Worm (Caenorhabditis elegans) whole organism, L4 larva: ENCODE measurements around the gene srxa-15.

Experiments
- D1046.2 ChIP-seq: fragments of 200-800 bp; sonication (Bioruptor generic); IDR thresholded peaks from 2 replicates; pipeline ENCODE4 v1.3.6; 2022; ENCODE audit warnings: missing genetic modification characterization, missing compliant biosample characterization
- F26F4.8 ChIP-seq: fragments of 200-800 bp; sonication (Bioruptor generic); conservative IDR thresholded peaks from 2 replicates; pipeline ENCODE4 v1.3.6; 2022; ENCODE audit warnings: missing genetic modification characterization, missing compliant biosample characterization
- F44E2.7 ChIP-seq: fragments of 200-800 bp; sonication (Bioruptor generic); IDR thresholded peaks from 2 replicates; pipeline ENCODE4 v2.1.2; 2022; ENCODE audit warnings: missing genetic modification characterization, missing compliant biosample characterization
- F49E8.2 ChIP-seq: sonication (generic microtip); optimal IDR thresholded peaks from 2 replicates; lab custom pipeline; 2016; ENCODE audit warnings: missing compliant biosample characterization, mild to moderate bottlenecking, missing genetic modification characterization, borderline replicate concordance
- R02D3.7 ChIP-seq: fragments of 150-350 bp; sonication (generic microtip); optimal IDR thresholded peaks from 3 replicates; lab custom pipeline; 2014; ENCODE audit warnings: missing biosample characterization, missing genetic modification characterization
- Y5F2A.4 ChIP-seq: fragments of 200-800 bp; sonication (Bioruptor generic); optimal IDR thresholded peaks from 2 replicates; lab custom pipeline; 2018; ENCODE audit warnings: mild to moderate bottlenecking, missing genetic modification characterization, missing compliant biosample characterization
- Y75B8A.6 ChIP-seq: fragments of 200-800 bp; sonication (Bioruptor generic); IDR thresholded peaks from 2 replicates; pipeline ENCODE4 v1.3.6; 2022; ENCODE audit warnings: missing genetic modification reagents, missing genetic modification characterization, missing compliant biosample characterization
- aly-2 ChIP-seq: sonication (generic microtip); optimal IDR thresholded peaks from 2 replicates; lab custom pipeline; 2018; ENCODE audit warnings: missing biosample characterization, missing genetic modification characterization
- arid-1 ChIP-seq: fragments of 200-800 bp; sonication (Bioruptor generic); conservative IDR thresholded peaks from 2 replicates; pipeline ENCODE4 v1.3.6; 2022; ENCODE audit warnings: missing genetic modification reagents, missing genetic modification characterization, missing compliant biosample characterization
- ceh-28 ChIP-seq: fragments of 150-350 bp; optimal IDR thresholded peaks from 2 replicates; lab custom pipeline; 2014; ENCODE audit warnings: missing biosample characterization, missing genetic modification reagents, missing genetic modification characterization
- ceh-82 ChIP-seq: sonication (generic microtip); optimal IDR thresholded peaks from 2 replicates; lab custom pipeline; 2017; ENCODE audit warnings: missing biosample characterization, missing genetic modification characterization
- ctbp-1 ChIP-seq: fragments of 200-800 bp; sonication (Bioruptor generic); IDR thresholded peaks from 2 replicates; pipeline ENCODE4 v1.3.6; 2022; ENCODE audit warnings: missing genetic modification reagents, missing genetic modification characterization, missing compliant biosample characterization
- dmd-6 ChIP-seq: fragments of 200-800 bp; sonication (Bioruptor generic); IDR thresholded peaks from 2 replicates; pipeline ENCODE4 v1.3.6; 2022; ENCODE audit warnings: missing genetic modification reagents, missing genetic modification characterization, missing compliant biosample characterization
- dpl-1 ChIP-seq: fragments of 150-350 bp; optimal IDR thresholded peaks from 2 replicates; lab custom pipeline; 2014; ENCODE audit warnings: missing biosample characterization, missing genetic modification reagents, missing genetic modification characterization
- egl-43 ChIP-seq: fragments of 200-800 bp; sonication (Bioruptor generic); IDR thresholded peaks from 2 replicates; pipeline ENCODE4 v1.3.6; 2022; ENCODE audit warnings: missing genetic modification reagents, missing genetic modification characterization, missing compliant biosample characterization
- fkh-10 ChIP-seq: fragments of 150-350 bp; optimal IDR thresholded peaks from 2 replicates; lab custom pipeline; 2014; ENCODE audit warnings: missing biosample characterization, missing genetic modification reagents, missing genetic modification characterization
- gei-8 ChIP-seq: fragments of 200-800 bp; sonication (Bioruptor generic); optimal IDR thresholded peaks from 2 replicates; lab custom pipeline; 2018; ENCODE audit warnings: mild to moderate bottlenecking, missing genetic modification characterization, missing compliant biosample characterization
- hif-1 ChIP-seq, 2 experiments: sonication (generic microtip); optimal IDR thresholded peaks; 2 replicates each; lab custom pipeline; 2016 to 2017; ENCODE audit warnings: missing compliant biosample characterization in 2 of 2, missing genetic modification characterization in 2 of 2, missing genetic modification reagents in 2 of 2, missing genotype in 2 of 2, mild to moderate bottlenecking in 1 of 2
- hlh-30 ChIP-seq: sonication (generic microtip); optimal IDR thresholded peaks from 2 replicates; lab custom pipeline; 2017; ENCODE audit warnings: antibody characterized with exemption, mild to moderate bottlenecking, missing genetic modification characterization, missing compliant biosample characterization; ENCODE audit not compliant: insufficient read depth
- lin-29 ChIP-seq: fragments of 200-800 bp; sonication (Bioruptor generic); IDR thresholded peaks from 2 replicates; pipeline ENCODE4 v1.3.6; 2022; ENCODE audit warnings: missing genetic modification reagents, missing genetic modification characterization, missing compliant biosample characterization
- mdl-1 ChIP-seq, 2 experiments: fragments of 150-350 bp in 1 of 2; sonication (generic microtip) in 1 of 2; optimal IDR thresholded peaks; 2 replicates each; lab custom pipeline; 2014 to 2017; ENCODE audit warnings: missing biosample characterization in 2 of 2, missing genetic modification characterization in 2 of 2
- mes-2 ChIP-seq: sonication (generic microtip); optimal IDR thresholded peaks from 2 replicates; lab custom pipeline; 2016; ENCODE audit warnings: missing genotype, mild to moderate bottlenecking, missing genetic modification characterization, missing compliant biosample characterization; ENCODE audit not compliant: poor library complexity, severe bottlenecking
- nhr-102 ChIP-seq: sonication (generic microtip); optimal IDR thresholded peaks from 2 replicates; lab custom pipeline; 2016; ENCODE audit warnings: mild to moderate bottlenecking, missing genetic modification characterization, moderate library complexity, missing compliant biosample characterization
- nhr-28 ChIP-seq: fragments of 150-350 bp; optimal IDR thresholded peaks from 2 replicates; lab custom pipeline; 2014; ENCODE audit warnings: missing biosample characterization, missing genetic modification characterization
- nhr-6 ChIP-seq: fragments of 150-350 bp; optimal IDR thresholded peaks from 2 replicates; lab custom pipeline; 2014; ENCODE audit warnings: missing biosample characterization, missing genetic modification characterization
- nhr-76 ChIP-seq: fragments of 150-350 bp; optimal IDR thresholded peaks from 2 replicates; lab custom pipeline; 2014; ENCODE audit warnings: missing biosample characterization, missing genetic modification characterization
- nhr-77 ChIP-seq: fragments of 150-350 bp; optimal IDR thresholded peaks from 2 replicates; lab custom pipeline; 2014; ENCODE audit warnings: missing biosample characterization, missing genetic modification characterization
- pha-4 ChIP-seq, 2 experiments: fragments of 150-350 bp in 1 of 2; fragments of 200-800 bp in 1 of 2; sonication (Bioruptor generic) in 1 of 2; IDR thresholded peaks in 1 of 2; optimal IDR thresholded peaks in 1 of 2; 2 replicates each; pipeline versions ENCODE4 v1.3.6 to Lab custom; 2014 to 2022; ENCODE audit warnings: missing genetic modification characterization in 2 of 2, missing genetic modification reagents in 2 of 2, missing biosample characterization in 1 of 2, missing compliant biosample characterization in 1 of 2
- pqm-1 ChIP-seq: sonication (generic microtip); optimal IDR thresholded peaks from 2 replicates; lab custom pipeline; 2017; ENCODE audit warnings: missing biosample characterization, missing genetic modification characterization
- skn-1 ChIP-seq: fragments of 150-350 bp; optimal IDR thresholded peaks from 2 replicates; lab custom pipeline; 2014; ENCODE audit warnings: missing biosample characterization, missing genetic modification characterization
- spr-3 ChIP-seq: fragments of 200-800 bp; sonication (Bioruptor generic); optimal IDR thresholded peaks from 2 replicates; lab custom pipeline; 2018; ENCODE audit warnings: mild to moderate bottlenecking, missing genetic modification characterization, missing compliant biosample characterization
- unc-130 ChIP-seq: sonication (generic microtip); optimal IDR thresholded peaks from 2 replicates; lab custom pipeline; 2016; ENCODE audit warnings: missing genetic modification reagents, missing genetic modification characterization, missing compliant biosample characterization
- unc-62 ChIP-seq, 3 experiments: fragments of 150-350 bp in 1 of 3; sonication (generic microtip); optimal IDR thresholded peaks in 2 of 3; peaks in 1 of 3; 1 replicate in 1 of 3; 2 replicates in 2 of 3; lab custom pipeline; 2014 to 2017; ENCODE audit warnings: missing biosample characterization in 3 of 3, missing genetic modification characterization in 3 of 3, missing genetic modification reagents in 3 of 3, missing genotype in 1 of 3
- zfp-3 ChIP-seq: fragments of 200-800 bp; sonication (Bioruptor generic); conservative IDR thresholded peaks from 2 replicates; pipeline ENCODE4 v1.3.6; 2022; ENCODE audit warnings: missing genetic modification reagents, missing genetic modification characterization, missing compliant biosample characterization
- zip-2 ChIP-seq: fragments of 150-350 bp; optimal IDR thresholded peaks from 2 replicates; lab custom pipeline; 2014; ENCODE audit warnings: missing biosample characterization, missing genetic modification characterization

The srxa-15 gene

DNA sequence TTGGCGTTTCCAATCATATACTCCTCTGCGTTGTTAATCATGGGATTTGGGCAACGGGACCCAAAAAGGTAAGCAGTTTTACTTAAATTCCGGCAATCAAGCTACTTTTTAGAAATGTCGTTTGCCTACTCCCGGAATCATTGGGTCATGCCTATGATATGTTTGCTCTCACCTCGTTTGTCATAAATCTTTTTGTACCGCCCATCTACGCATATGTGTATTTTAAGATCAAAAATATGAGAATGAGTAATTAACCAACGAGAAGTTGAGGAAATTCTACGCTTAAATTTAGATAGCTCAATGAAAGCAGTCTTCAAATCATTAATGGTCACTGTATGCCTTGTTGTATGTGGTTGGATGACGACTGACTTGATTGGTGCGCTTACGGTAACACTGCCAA lies 40.3 kb downstream of the srxa-15 start:
- TF ChIP-seq unc-62 (GFP tag; optimal IDR thresholded peaks at IDR 0.05 in 1 of 2; lab: Kevin White, UChicago) (peak in 1 of 2 experiments; percentile 98), unc-62 (tag; optimal IDR thresholded peaks at IDR 0.05; lab: Kevin White, UChicago) (no peak), ceh-28 (tag; lab: Kevin White, UChicago) (no peak)

DNA sequence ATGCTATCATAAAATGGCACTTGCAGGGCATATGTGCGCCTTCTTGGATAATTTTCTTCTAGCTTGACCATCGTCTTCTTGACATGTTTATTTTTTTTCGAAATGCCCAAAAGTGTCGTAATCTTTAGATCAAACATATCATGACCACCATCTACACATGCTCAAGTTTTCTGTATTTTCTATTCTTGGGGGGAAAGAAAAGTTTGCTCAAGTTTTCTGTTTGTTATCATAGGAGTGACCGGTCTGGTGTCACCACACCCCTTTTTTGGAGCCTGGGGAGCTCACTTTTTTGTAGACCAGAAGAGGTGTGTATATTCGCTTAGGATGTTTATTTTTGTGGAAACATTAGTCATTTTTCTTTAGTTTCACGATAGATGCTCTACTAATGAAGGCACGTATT lies 43.4 kb downstream of the srxa-15 start, which contains the start of gene klf-2:
klf-2 (plus strand) TSS at position 301 of the 400 bp plus-strand sequence.
- no peak for TF ChIP-seq fkh-10
- no peak for TF ChIP-seq pha-4 (GFP tag; IDR thresholded peaks at IDR 0.05; lab: Robert Waterston, UW)
- TF ChIP-seq pha-4 (tag; optimal IDR thresholded peaks at IDR 0.05; lab: Kevin White, UChicago): no peak
- no peak for TF ChIP-seq dpl-1 (GFP tag; lab: Kevin White, UChicago)
- no peak for TF ChIP-seq skn-1
- no peak for TF ChIP-seq spr-3 (GFP tag; lab: Kevin White, UChicago)
- TF ChIP-seq F49E8.2: no peak
- no peak for TF ChIP-seq R02D3.7 (tag; lab: Kevin White, UChicago)
- TF ChIP-seq zip-2 (tag; lab: Kevin White, UChicago): no peak
- no peak for TF ChIP-seq lin-29 (GFP tag; lab: Robert Waterston, UW)
- TF ChIP-seq F26F4.8 (GFP tag; lab: Robert Waterston, UW): no peak
- TF ChIP-seq hlh-30 (tag; lab: Kevin White, UChicago): no peak

DNA sequence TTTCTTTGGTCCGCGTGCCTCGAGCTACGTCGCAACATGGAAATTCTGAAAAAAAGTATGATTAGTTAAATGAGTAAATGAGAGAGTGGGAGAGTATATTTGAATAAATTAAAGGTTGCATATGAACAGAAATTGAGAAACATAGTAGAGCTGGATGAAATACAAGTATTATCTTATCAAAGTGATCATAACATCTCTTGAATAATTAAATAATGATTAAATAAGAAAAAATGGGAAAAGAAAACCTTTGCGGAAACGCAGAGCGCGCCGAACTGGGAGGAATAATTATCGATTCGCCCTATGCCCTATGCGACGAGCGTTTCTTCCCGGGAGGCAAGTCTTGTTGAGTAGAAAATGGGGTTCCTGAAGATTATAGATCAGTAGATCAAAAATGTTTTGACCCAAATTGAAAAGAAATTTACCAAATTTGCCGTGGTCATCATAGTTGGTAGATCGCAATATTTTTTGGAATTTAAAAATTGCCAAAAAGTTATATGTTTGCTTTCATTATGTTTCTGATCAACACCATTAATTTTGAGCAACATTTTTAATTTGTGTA lies 47.6 kb downstream of the srxa-15 start, which contains the start of gene F53F8.3:
F53F8.3 (minus strand) TSS at position 51 of the 559 bp plus-strand sequence.
- TF ChIP-seq hlh-30 (tag; lab: Kevin White, UChicago) (no peak), mdl-1 (tag; optimal IDR thresholded peaks at IDR 0.05; lab: Kevin White, UChicago) (no peak), hif-1 (tag; optimal IDR thresholded peaks at IDR 0.05; lab: Kevin White, UChicago) (no peak), F44E2.7 (no peak), gei-8 (no peak), unc-130 (GFP tag; lab: Kevin White, UChicago) (no peak), ctbp-1 (GFP tag; lab: Robert Waterston, UW) (no peak), egl-43 (GFP tag; lab: Robert Waterston, UW) (no peak), Y75B8A.6 (GFP tag; lab: Robert Waterston, UW) (no peak), nhr-76 (tag; lab: Kevin White, UChicago) (no peak), mes-2 (tag; lab: Kevin White, UChicago) (no peak), nhr-77 (tag; lab: Kevin White, UChicago) (no peak)

DNA sequence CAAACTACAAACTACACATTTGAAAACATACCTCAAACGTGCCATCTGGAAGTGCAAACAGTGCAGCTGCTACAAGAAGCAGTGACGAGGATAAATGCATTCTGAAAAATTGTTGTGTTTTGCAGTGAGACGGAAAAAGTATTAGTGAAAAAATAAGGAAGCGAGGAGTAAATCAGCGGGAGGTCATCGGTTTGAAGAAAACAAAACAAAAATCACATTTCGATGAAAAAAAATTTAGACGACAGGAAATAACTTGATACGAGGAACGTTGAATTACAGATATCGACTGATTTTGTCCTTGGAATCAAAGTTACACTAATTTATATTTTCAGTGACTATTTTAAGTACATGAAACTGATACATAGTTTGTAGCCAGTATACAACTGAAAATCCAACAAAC lies 49.6 kb downstream of the srxa-15 start, which contains the start of gene F53F8.4:
F53F8.4 (minus strand) TSS at position 101 of the 400 bp plus-strand sequence.
- TF ChIP-seq nhr-6 (tag; lab: Kevin White, UChicago) (no peak), dpl-1 (GFP tag; lab: Kevin White, UChicago) (no peak), zfp-3 (GFP tag; lab: Robert Waterston, UW) (no peak), aly-2 (no peak), mdl-1 (tag; optimal IDR thresholded peaks at IDR 0.05; lab: Kevin White, UChicago) (no peak), unc-130 (GFP tag; lab: Kevin White, UChicago) (no peak), mes-2 (tag; lab: Kevin White, UChicago) (no peak), nhr-102 (tag; lab: Kevin White, UChicago) (no peak), nhr-28 (no peak), arid-1 (GFP tag; lab: Robert Waterston, UW) (no peak), pqm-1 (no peak), dmd-6 (GFP tag; lab: Robert Waterston, UW) (no peak), R02D3.7 (tag; lab: Kevin White, UChicago) (no peak), D1046.2 (GFP tag; lab: Robert Waterston, UW) (no peak), ceh-82 (no peak), nhr-77 (tag; lab: Kevin White, UChicago) (no peak), Y5F2A.4 (no peak)
